Worm (Caenorhabditis elegans) whole organism, mixed stage, embryonic: ENCODE results near the gene lin-14.

Source experiments
- blmp-1 ChIP-seq: fragments of 150-350 bp; optimal IDR thresholded peaks from 2 replicates; lab custom pipeline; 2014; ENCODE audit warnings: missing biosample characterization, missing genetic modification characterization
- elt-1 ChIP-seq: sonication (generic microtip); optimal IDR thresholded peaks from 2 replicates; lab custom pipeline; 2017; ENCODE audit warnings: missing genetic modification characterization, mild to moderate bottlenecking, missing compliant biosample characterization, antibody characterized with exemption, moderate library complexity, borderline replicate concordance; ENCODE audit not compliant: insufficient read depth
- elt-3 ChIP-seq: fragments of 150-350 bp; optimal IDR thresholded peaks from 2 replicates; lab custom pipeline; 2014; ENCODE audit warnings: missing biosample characterization, missing genetic modification characterization
- lin-13 ChIP-seq: fragments of 150-350 bp; optimal IDR thresholded peaks from 2 replicates; lab custom pipeline; 2014; ENCODE audit warnings: missing biosample characterization, missing genetic modification characterization
- lsy-2 ChIP-seq: fragments of 150-350 bp; optimal IDR thresholded peaks from 2 replicates; lab custom pipeline; 2014; ENCODE audit warnings: missing biosample characterization, missing genetic modification characterization
- nhr-12 ChIP-seq: fragments of 150-350 bp; optimal IDR thresholded peaks from 2 replicates; lab custom pipeline; 2014; ENCODE audit warnings: missing biosample characterization, missing genetic modification characterization
- nhr-2 ChIP-seq: fragments of 150-350 bp; optimal IDR thresholded peaks from 2 replicates; lab custom pipeline; 2014; ENCODE audit warnings: missing biosample characterization, missing genetic modification characterization
- nhr-28 ChIP-seq: fragments of 150-350 bp; optimal IDR thresholded peaks from 2 replicates; lab custom pipeline; 2014; ENCODE audit warnings: missing biosample characterization, missing genetic modification characterization
- unc-62 ChIP-seq: fragments of 150-350 bp; optimal IDR thresholded peaks from 2 replicates; lab custom pipeline; 2014; ENCODE audit warnings: missing biosample characterization, missing genetic modification reagents, missing genetic modification characterization

- TF ChIP-seq nhr-2 (no peak), lsy-2 (tag; lab: Kevin White, UChicago) (no peak), elt-1 (no peak), blmp-1 (no peak), elt-3 (no peak), nhr-28 (no peak), lin-13 (tag; lab: Kevin White, UChicago) (no peak), unc-62 (no peak), nhr-12 (tag; lab: Kevin White, UChicago) (no peak)
Measured at ce11 chrX:11533543-11534003, 68.2 kb downstream of the lin-14 start, which contains the start of gene C35C5.8.
